Worm (Caenorhabditis elegans): Measurements from ENCODE around the gene W02H5.8.

Gene W02H5.8

ce11 chrV:2673807-2674206 lies 21.4 kb upstream of the W02H5.8 start (continued):
- no peak for TF ChIP-seq F39B2.1 (GFP tag; IDR thresholded peaks at IDR 0.05)
- TF ChIP-seq rec-8 (tag; optimal IDR thresholded peaks at IDR 0.05): peak; percentile 6 to 37
- peak; percentile 67 for TF ChIP-seq attf-5 (GFP tag; optimal IDR thresholded peaks at IDR 0.05)
- no peak for TF ChIP-seq ztf-3 (GFP tag; optimal IDR thresholded peaks at IDR 0.05)
- TF ChIP-seq sptf-2 (GFP tag; optimal IDR thresholded peaks at IDR 0.05): no peak
- peak; percentile 35 for TF ChIP-seq F23B12.7 (tag; optimal IDR thresholded peaks at IDR 0.05; ENCODE audit: insufficient read depth)
- TF ChIP-seq rpc-1 (optimal IDR thresholded peaks at IDR 0.05): peak; percentile 72
- TF ChIP-seq rpc-1 (tag; optimal IDR thresholded peaks at IDR 0.05): peak; percentile 80

- TF ChIP-seq tlf-1 (GFP tag; optimal IDR thresholded peaks at IDR 0.05) (no peak), lin-54 (GFP tag; optimal IDR thresholded peaks at IDR 0.05) (peak; percentile 73), F55B11.4 (tag; optimal IDR thresholded peaks at IDR 0.05; ENCODE audit: borderline replicate concordance, insufficient read depth) (no peak), F57C9.4 (tag; optimal IDR thresholded peaks at IDR 0.05) (no peak), K12H6.12 (tag; optimal IDR thresholded peaks at IDR 0.05) (peak; percentile 48), Y53G8AR.9 (GFP tag; conservative IDR thresholded peaks at IDR 0.05) (no peak), Y53F4B.3 (GFP tag; IDR thresholded peaks at IDR 0.05) (no peak), nhr-90 (tag; optimal IDR thresholded peaks at IDR 0.05) (no peak), snpc-4 (GFP tag; optimal IDR thresholded peaks at IDR 0.05) (no peak), snpc-4 (tag; optimal IDR thresholded peaks at IDR 0.05) (peak; percentile 24 to 64 (median 44)), Y95B8A.8 (GFP tag; IDR thresholded peaks at IDR 0.05) (no peak), attf-3 (GFP tag; conservative IDR thresholded peaks at IDR 0.05) (peak; percentile 44; the same call in 1 of the 2 replicates), snpc-3.4 (tag; optimal IDR thresholded peaks at IDR 0.05) (peak; percentile 63), tbx-9 (tag; optimal IDR thresholded peaks at IDR 0.05; ENCODE audit: borderline replicate concordance) (no peak), ceh-100 (GFP tag; IDR thresholded peaks at IDR 0.05) (peak; percentile 92), ztf-25 (GFP tag; IDR thresholded peaks at IDR 0.05) (no peak), let-607 (tag; optimal IDR thresholded peaks at IDR 0.05) (peak in 1 of 2 experiments; percentile 15), ztf-22 (GFP tag; optimal IDR thresholded peaks at IDR 0.05) (no peak), ceh-27 (GFP tag; optimal IDR thresholded peaks at IDR 0.05) (peak; percentile 51), B0261.1 (tag; optimal IDR thresholded peaks at IDR 0.05) (peak; percentile 25), tbp1 (GFP tag; optimal IDR thresholded peaks at IDR 0.05) (peak; percentile 58), unc-130 (GFP tag; optimal IDR thresholded peaks at IDR 0.05) (no peak), D2030.7 (GFP tag; IDR thresholded peaks at IDR 0.05) (peak; percentile 81), K11D2.4 (GFP tag; IDR thresholded peaks at IDR 0.05) (peak; percentile 19; the same call in 1 of the 2 replicates), egl-44 (GFP tag; IDR thresholded peaks at IDR 0.05) (no peak), bed-1 (GFP tag; IDR thresholded peaks at IDR 0.05) (no peak), rcor-1 (GFP tag; IDR thresholded peaks at IDR 0.05) (peak; percentile 48; the same call in 1 of the 2 replicates), dox-1 (GFP tag; IDR thresholded peaks at IDR 0.05) (peak; percentile 64; the same call in 1 of the 2 replicates), pbrm-1 (GFP tag; IDR thresholded peaks at IDR 0.05) (peak; percentile 68; the same call in 1 of the 2 replicates), lin-40 (tag; optimal IDR thresholded peaks at IDR 0.05) (peak; percentile 40), madf-10 (tag; optimal IDR thresholded peaks at IDR 0.05) (no peak), Y67H2A.10 (GFP tag; conservative IDR thresholded peaks at IDR 0.05) (no peak), ZK185.1 (tag; optimal IDR thresholded peaks at IDR 0.05; ENCODE audit: poor library complexity, severe bottlenecking) (no peak), unc-62 (GFP tag; optimal IDR thresholded peaks at IDR 0.05) (no peak), lin-35 (GFP tag; optimal IDR thresholded peaks at IDR 0.05) (peak in 1 of 3 experiments; percentile 81), dpl-1 (GFP tag; optimal IDR thresholded peaks at IDR 0.05) (peak; percentile 57), nhr-80 (tag; optimal IDR thresholded peaks at IDR 0.05) (peak; percentile 11), snpc-1.3 (tag; optimal IDR thresholded peaks at IDR 0.05; ENCODE audit: insufficient read depth) (peak; percentile 55)
These were observed 20.1 kb upstream of the W02H5.8 start, which contains the start of gene W02G9.3 for ce11 chrV:2672603-2673002. Gene W02G9.3 (plus strand): TSS chrV:2672986.
